Fruit fly (Drosophila melanogaster): ENCODE data around the gene Ugt303A1.

Gene Ugt303A1

DNA sequence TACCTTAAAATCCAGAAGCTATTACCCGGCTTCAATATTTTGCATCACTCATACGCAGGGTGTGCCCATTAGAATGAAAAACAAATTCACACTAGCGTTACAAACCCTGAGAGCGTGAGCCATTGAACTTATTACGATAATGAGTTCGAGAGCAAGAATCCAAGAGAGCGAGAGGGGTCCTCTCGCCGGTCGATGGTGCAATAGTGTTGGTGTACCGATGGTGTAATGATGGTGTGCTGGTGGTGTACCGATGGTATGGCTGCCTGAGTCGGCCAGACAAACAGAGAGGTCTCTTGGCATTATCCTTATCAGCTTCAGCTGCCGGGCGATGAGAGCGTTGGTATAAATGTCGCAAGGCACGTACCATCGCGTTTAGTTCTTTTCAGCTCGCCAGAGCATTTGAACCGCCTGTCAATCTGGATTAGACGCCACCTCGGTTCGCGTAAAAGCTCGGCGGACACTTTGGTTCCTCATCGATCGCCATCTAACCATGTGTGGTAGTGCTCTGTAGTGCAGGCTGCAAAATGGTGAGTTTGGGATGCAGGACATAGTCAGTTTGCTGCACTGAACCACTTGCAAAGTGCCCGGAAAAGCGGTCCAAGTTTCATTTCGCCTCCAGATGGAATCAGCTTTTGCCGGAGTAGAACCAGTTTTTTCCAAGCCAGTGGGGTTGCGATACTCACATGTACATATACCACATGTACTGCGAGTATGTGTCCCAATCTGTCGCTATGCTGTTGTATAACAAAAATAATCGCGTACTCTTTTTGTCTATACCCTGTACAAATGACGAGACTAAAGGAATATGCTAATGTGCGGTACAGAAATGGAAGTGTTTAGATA, 24.9 kb downstream of the Ugt303A1 start (continued):
- TF ChIP-seq grau (tag; optimal IDR thresholded peaks at IDR 0.05) (no peak), wek (GFP tag; optimal IDR thresholded peaks at IDR 0.05) (peak; percentile 9), CG16779 (GFP tag; IDR thresholded peaks at IDR 0.05) (no peak), CG11504 (tag; optimal IDR thresholded peaks at IDR 0.05) (no peak), eyg (GFP tag; optimal IDR thresholded peaks at IDR 0.05) (no peak), CG1024 (GFP tag; IDR thresholded peaks at IDR 0.05) (no peak), bab2 (GFP tag; optimal IDR thresholded peaks at IDR 0.05) (no peak), CG12769 (tag; optimal IDR thresholded peaks at IDR 0.05) (no peak), da (GFP tag; optimal IDR thresholded peaks at IDR 0.05) (no peak), dpn (GFP tag; optimal IDR thresholded peaks at IDR 0.05) (no peak), CG7987 (GFP tag; optimal IDR thresholded peaks at IDR 0.05) (no peak), eve (GFP tag; optimal IDR thresholded peaks at IDR 0.05) (no peak), CG8944 (GFP tag; optimal IDR thresholded peaks at IDR 0.05) (no peak), NK7.1 (GFP tag; optimal IDR thresholded peaks at IDR 0.05) (no peak), pho (GFP tag; optimal IDR thresholded peaks at IDR 0.05) (no peak), CG14710 (tag; optimal IDR thresholded peaks at IDR 0.05) (no peak), CG1529 (GFP tag; optimal IDR thresholded peaks at IDR 0.05) (peak; percentile 27), CG2116 (GFP tag; optimal IDR thresholded peaks at IDR 0.05) (no peak), p53 (GFP tag; optimal IDR thresholded peaks at IDR 0.05) (no peak), CG16813 (GFP tag; IDR thresholded peaks at IDR 0.05; ENCODE audit: partially characterized antibody) (no peak), jigr1 (GFP tag; IDR thresholded peaks at IDR 0.05) (no peak), mirr (GFP tag; optimal IDR thresholded peaks at IDR 0.05) (peak; percentile 65), Lpt (GFP tag; optimal IDR thresholded peaks at IDR 0.05) (no peak), ERR (GFP tag; optimal IDR thresholded peaks at IDR 0.05) (no peak), lola (GFP tag; optimal IDR thresholded peaks at IDR 0.05) (no peak), dati (GFP tag; IDR thresholded peaks at IDR 0.05) (no peak), CG7357 (GFP tag; IDR thresholded peaks at IDR 0.05) (no peak), Sin3A (optimal IDR thresholded peaks at IDR 0.05) (no peak), Ada2b (GFP tag; IDR thresholded peaks at IDR 0.05) (no peak), CG2875 (GFP tag; optimal IDR thresholded peaks at IDR 0.05) (no peak), dysf (GFP tag; IDR thresholded peaks at IDR 0.05) (no peak), Sox102F (GFP tag; optimal IDR thresholded peaks at IDR 0.05) (no peak), Hmx (GFP tag; optimal IDR thresholded peaks at IDR 0.05) (no peak), unc-4 (GFP tag; IDR thresholded peaks at IDR 0.05; ENCODE audit: partially characterized antibody) (0 out of 2 replicates have a peak, but pooled peaks have one; percentile 15), CG15601 (tag; optimal IDR thresholded peaks at IDR 0.05) (no peak), Gug (GFP tag; IDR thresholded peaks at IDR 0.05) (no peak), Asciz (GFP tag; optimal IDR thresholded peaks at IDR 0.05) (no peak), CG11456 (GFP tag; IDR thresholded peaks at IDR 0.05) (0 out of 3 replicates have a peak, but pooled peaks have one; percentile 36), salm (tag; optimal IDR thresholded peaks at IDR 0.05) (no peak), Dfd (GFP tag; optimal IDR thresholded peaks at IDR 0.05) (no peak), CG6272 (GFP tag; IDR thresholded peaks at IDR 0.05) (no peak), Trl (optimal IDR thresholded peaks at IDR 0.05) (peak; percentile 41 to 84), Trl (GFP tag; optimal IDR thresholded peaks at IDR 0.05) (no peak), chm (GFP tag; IDR thresholded peaks at IDR 0.05) (no peak), CG5180 (GFP tag; optimal IDR thresholded peaks at IDR 0.05) (no peak), pan (optimal IDR thresholded peaks at IDR 0.05) (no peak), pan (GFP tag; optimal IDR thresholded peaks at IDR 0.05 in 1 of 2, IDR thresholded peaks at IDR 0.05 in 1 of 2) (no peak), Jarid2 (GFP tag; optimal IDR thresholded peaks at IDR 0.05) (peak; percentile 35), CG8765 (GFP tag; IDR thresholded peaks at IDR 0.05) (no peak), crol (GFP tag; IDR thresholded peaks at IDR 0.05) (no peak), CG17359 (tag; optimal IDR thresholded peaks at IDR 0.05) (no peak)
